Fruit fly (Drosophila melanogaster) whole organism, adult: Measurements from ENCODE around the gene ND-B22.

ENCODE experiments used
- CG14711 ChIP-seq: fragments of 200-800 bp; sonication (Bioruptor generic); optimal IDR thresholded peaks from 2 replicates; lab custom pipeline; 2018; ENCODE audit warnings: missing biosample characterization, mild to moderate bottlenecking, missing genetic modification characterization, moderate library complexity
- tj ChIP-seq: fragments of 200-800 bp; sonication (Bioruptor generic); optimal IDR thresholded peaks from 3 replicates; lab custom pipeline; 2017; ENCODE audit warnings: missing biosample characterization, mild to moderate bottlenecking, missing genetic modification characterization, moderate library complexity

DNA sequence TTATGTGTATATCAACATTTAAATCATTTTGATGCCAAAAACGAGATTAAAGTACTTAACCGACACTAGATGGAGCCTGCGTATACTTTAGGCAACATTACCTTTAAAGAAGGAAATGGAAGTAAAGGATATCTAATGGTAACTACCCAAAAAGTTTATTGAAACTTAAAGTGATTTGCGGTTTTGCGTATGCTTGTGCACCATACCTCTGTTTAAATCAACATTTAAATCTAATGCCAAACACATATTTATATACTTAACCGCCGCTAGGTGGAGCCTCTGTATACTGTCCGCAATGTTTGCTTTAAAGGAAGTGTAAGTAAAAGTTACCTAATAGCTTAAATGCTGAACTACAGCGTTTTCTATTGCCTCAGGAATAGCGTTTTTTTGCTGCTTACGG lies 45.1 kb downstream of the ND-B22 start:
- no peak for TF ChIP-seq tj (GFP tag; lab: Kevin White, UChicago)
- TF ChIP-seq CG14711 = no peak
